Worm (Caenorhabditis elegans): ENCODE data around the gene emb-27.

Gene emb-27

DNA sequence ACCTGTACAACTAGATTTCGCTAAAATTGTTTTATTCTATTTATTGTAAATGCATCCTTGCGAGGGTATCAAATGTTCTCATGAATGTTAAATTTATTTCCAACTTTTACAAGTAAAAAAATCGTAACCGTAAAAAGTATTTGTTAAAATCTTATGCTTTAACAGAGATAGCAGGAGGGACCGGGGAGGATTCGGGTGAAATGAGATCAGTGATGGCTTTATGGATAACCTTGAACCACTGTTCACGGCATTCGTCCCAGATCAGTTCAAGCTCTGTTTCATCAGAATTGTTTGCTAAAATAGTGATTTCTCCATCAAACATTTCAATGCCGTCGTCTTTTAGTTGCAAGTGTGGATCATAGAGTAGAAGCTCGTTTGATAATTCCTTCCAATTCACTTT is 20.8 kb downstream of the emb-27 start:
- TF ChIP-seq lin-39 (tag; optimal IDR thresholded peaks at IDR 0.05) (no peak), unc-62 (GFP tag; optimal IDR thresholded peaks at IDR 0.05) (no peak), nhr-43 (tag; optimal IDR thresholded peaks at IDR 0.05; ENCODE audit: poor library complexity, severe bottlenecking) (no peak), ztf-4 (tag; optimal IDR thresholded peaks at IDR 0.05) (no peak), daf-12 (tag; optimal IDR thresholded peaks at IDR 0.05) (no peak), sea-2 (GFP tag; optimal IDR thresholded peaks at IDR 0.05) (no peak), ceh-28 (tag; optimal IDR thresholded peaks at IDR 0.05) (no peak), elt-2 (tag; optimal IDR thresholded peaks at IDR 0.05) (no peak), hmg-11 (tag; optimal IDR thresholded peaks at IDR 0.05) (no peak), elt-3 (tag; optimal IDR thresholded peaks at IDR 0.05) (no peak), lin-15B (tag; optimal IDR thresholded peaks at IDR 0.05) (no peak), zag-1 (tag; optimal IDR thresholded peaks at IDR 0.05) (no peak), unc-39 (tag; optimal IDR thresholded peaks at IDR 0.05) (no peak), pha-4 (tag; optimal IDR thresholded peaks at IDR 0.05) (no peak)

DNA sequence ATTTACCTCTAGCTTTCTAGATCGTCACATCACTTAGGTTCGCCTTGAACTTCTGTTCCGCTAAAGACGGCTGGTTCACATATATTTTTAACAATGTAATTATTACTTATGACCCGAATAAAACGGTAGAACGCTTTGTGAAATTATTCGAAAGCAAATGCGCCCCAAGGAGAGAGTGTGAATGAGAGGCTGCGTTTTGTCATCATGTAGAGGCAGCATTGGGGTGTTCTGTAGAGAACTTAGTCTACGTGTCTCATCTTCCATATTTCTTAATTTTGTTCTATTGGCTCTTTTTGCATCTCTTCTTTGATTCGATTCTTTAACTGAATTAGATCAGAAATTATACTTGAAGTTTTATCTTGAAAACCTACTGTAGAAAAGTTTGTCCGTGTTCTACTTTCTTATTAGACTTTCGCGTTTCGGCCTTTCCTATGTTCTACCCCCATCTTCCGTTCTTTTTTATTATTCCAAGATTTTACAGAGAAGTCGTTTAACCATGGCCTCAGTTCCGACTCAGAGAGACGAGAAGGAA is 23.9 kb downstream of the emb-27 start, which contains the start of gene cdc-48.2:
Gene cdc-48.2, plus strand, starts transcription at position 482 of the 532 bp plus-strand sequence.
- peak; percentile 27 for TF ChIP-seq nfya-1 (tag; optimal IDR thresholded peaks at IDR 0.05; ENCODE audit: insufficient read depth)
- no peak for TF ChIP-seq nhr-28 (tag; optimal IDR thresholded peaks at IDR 0.05)
- TF ChIP-seq skn-1 (tag; optimal IDR thresholded peaks at IDR 0.05) = peak; percentile 90
- TF ChIP-seq fkh-10 (GFP tag; optimal IDR thresholded peaks at IDR 0.05) = no peak
- peak; percentile 34 for TF ChIP-seq lin-15B (tag; optimal IDR thresholded peaks at IDR 0.05)
- peak; percentile 2 for TF ChIP-seq pha-4 (tag; optimal IDR thresholded peaks at IDR 0.05)

DNA sequence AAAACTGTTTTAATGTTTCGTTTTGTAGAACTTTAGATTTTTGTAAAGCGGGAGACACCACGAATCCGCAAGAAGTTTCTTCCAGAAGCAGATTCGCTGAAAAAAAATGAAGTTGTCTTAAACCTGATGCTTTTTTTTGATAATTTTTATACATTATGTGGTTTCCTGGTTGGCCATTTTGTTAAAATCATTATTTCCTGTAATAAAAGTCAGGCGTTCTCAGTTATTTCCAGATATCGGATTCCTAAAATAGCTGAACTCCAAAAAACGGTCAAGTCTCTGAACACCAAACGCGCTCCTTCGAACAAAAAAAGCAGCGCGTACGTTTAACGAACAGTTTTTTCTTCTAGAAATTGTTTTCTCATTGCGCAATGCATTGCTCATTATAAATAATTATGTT is 24.6 kb downstream of the emb-27 start:
- TF ChIP-seq aly-2 (tag; optimal IDR thresholded peaks at IDR 0.05) (no peak), ceh-9 (tag; optimal IDR thresholded peaks at IDR 0.05) (no peak), nfya-1 (tag; optimal IDR thresholded peaks at IDR 0.05; ENCODE audit: insufficient read depth) (peak; percentile 26), snpc-4 (tag; optimal IDR thresholded peaks at IDR 0.05) (peak; percentile 14), nhr-12 (tag; optimal IDR thresholded peaks at IDR 0.05) (no peak), lin-15B (tag; optimal IDR thresholded peaks at IDR 0.05) (peak; percentile 31), pha-4 (tag; optimal IDR thresholded peaks at IDR 0.05) (peak; percentile 53), nhr-25 (tag; optimal IDR thresholded peaks at IDR 0.05) (peak; percentile 16)

DNA sequence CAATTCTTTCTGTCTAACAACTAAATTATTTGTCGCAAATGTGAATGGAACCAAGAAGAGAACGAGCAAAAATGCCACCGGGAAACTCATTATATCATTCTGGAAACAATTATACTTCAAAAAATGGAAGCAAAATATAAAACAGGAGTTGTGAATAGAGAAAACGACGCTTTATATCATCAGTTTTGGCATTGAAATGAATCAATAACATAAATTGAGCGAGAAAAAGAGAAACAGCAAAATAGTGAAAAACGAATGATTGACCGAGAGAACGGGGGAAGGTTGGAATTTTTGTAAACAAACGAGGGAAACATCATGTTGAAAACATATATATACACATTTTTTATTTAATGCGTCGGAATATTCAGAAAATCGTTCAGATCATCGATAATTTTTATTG is 25.2 kb downstream of the emb-27 start, which contains the start of gene ctns-1:
Gene ctns-1, minus strand, starts transcription at position 101 of the 400 bp plus-strand sequence.
- no peak for TF ChIP-seq ceh-28 (tag; optimal IDR thresholded peaks at IDR 0.05)
- peak; percentile 30 for TF ChIP-seq pha-4 (tag; optimal IDR thresholded peaks at IDR 0.05)

DNA sequence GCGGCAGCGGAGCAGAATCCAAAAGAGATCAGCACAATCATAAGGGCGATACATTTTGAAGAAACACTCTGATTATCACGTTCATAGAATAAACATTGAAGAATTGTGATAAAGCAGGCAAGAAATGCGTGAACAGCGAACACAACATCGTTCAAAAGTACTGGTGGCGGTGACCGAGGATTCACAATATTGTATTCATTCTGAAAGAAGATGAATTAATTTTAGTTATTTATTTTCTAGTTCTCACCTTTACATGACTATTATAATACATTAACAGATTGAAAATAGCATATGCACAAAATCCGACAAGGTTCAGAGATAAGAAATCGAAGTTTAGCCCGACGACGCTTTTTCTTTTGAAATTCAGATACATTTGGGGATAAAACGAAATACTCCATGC is 26.0 kb downstream of the emb-27 start:
- TF ChIP-seq lin-39 (tag; optimal IDR thresholded peaks at IDR 0.05) (no peak), nhr-43 (tag; optimal IDR thresholded peaks at IDR 0.05; ENCODE audit: poor library complexity, severe bottlenecking) (no peak), zag-1 (tag; optimal IDR thresholded peaks at IDR 0.05) (no peak), fos-1 (tag; optimal IDR thresholded peaks at IDR 0.05) (no peak), ceh-28 (tag; optimal IDR thresholded peaks at IDR 0.05) (no peak), hmg-11 (tag; optimal IDR thresholded peaks at IDR 0.05) (no peak), eor-1 (tag; optimal IDR thresholded peaks at IDR 0.05) (no peak), mdl-1 (tag; optimal IDR thresholded peaks at IDR 0.05) (no peak), R02D3.7 (tag; optimal IDR thresholded peaks at IDR 0.05) (no peak)

DNA sequence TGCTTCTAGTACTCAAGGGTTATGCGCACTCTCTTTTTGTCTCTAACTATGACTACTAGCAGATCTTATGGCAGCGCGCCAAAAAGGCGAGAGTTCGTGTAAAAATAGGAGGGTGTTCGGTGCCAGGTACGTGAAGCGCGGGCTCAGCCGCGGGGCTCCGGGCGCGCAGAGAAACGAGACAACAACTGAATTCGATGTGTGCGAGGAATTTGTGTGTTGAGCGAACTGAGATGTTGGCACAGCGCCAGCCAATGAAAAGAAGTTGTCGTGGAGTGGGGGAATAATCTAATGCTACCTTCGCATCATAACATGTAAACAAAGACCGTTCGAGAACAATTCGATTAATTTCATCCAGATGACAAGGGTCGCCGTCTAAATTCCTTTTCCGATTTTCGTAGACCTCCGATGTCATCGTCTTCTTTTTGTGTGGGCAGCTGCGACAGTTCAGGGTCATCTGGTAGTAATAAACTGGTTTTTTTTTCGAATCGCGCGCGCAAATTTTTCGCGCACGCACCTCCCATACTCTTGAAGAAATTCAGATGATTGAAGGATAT is 30.5 kb downstream of the emb-27 start:
- peak; percentile 24 for TF ChIP-seq nhr-43 (tag; optimal IDR thresholded peaks at IDR 0.05; ENCODE audit: poor library complexity, severe bottlenecking)
- TF ChIP-seq elt-3 (tag; optimal IDR thresholded peaks at IDR 0.05) = peak in 1 of 3 experiments; percentile 23
- no peak for TF ChIP-seq skn-1 (tag; optimal IDR thresholded peaks at IDR 0.05)
- TF ChIP-seq R02D3.7 (tag; optimal IDR thresholded peaks at IDR 0.05) = peak; percentile 31
- TF ChIP-seq hmg-11 (tag; optimal IDR thresholded peaks at IDR 0.05) = peak; percentile 79
- TF ChIP-seq nhr-28 (tag; optimal IDR thresholded peaks at IDR 0.05) = no peak
- peak; percentile 53 for TF ChIP-seq tbx-2 (tag; optimal IDR thresholded peaks at IDR 0.05)
- no peak for TF ChIP-seq egl-27 (tag; optimal IDR thresholded peaks at IDR 0.05)
- TF ChIP-seq aly-2 (tag; optimal IDR thresholded peaks at IDR 0.05) = no peak
- TF ChIP-seq nhr-77 (tag; optimal IDR thresholded peaks at IDR 0.05) = no peak
- peak; percentile 5 for TF ChIP-seq jun-1 (tag; optimal IDR thresholded peaks at IDR 0.05)
- peak; percentile 88 for TF ChIP-seq nfya-1 (tag; optimal IDR thresholded peaks at IDR 0.05; ENCODE audit: insufficient read depth)
- TF ChIP-seq sea-2 (GFP tag; optimal IDR thresholded peaks at IDR 0.05) = no peak
- peak; percentile 23 for TF ChIP-seq ama-1 (optimal IDR thresholded peaks at IDR 0.05)
- peak; percentile 93 for TF ChIP-seq nhr-25 (tag; optimal IDR thresholded peaks at IDR 0.05)
- TF ChIP-seq lin-39 (tag; optimal IDR thresholded peaks at IDR 0.05) = peak; percentile 93
- TF ChIP-seq nhr-67 (tag; optimal IDR thresholded peaks at IDR 0.05) = no peak
- peak; percentile 62 for TF ChIP-seq pha-4 (tag; optimal IDR thresholded peaks at IDR 0.05)
- TF ChIP-seq unc-39 (tag; optimal IDR thresholded peaks at IDR 0.05) = no peak
- no peak for TF ChIP-seq elt-2 (tag; optimal IDR thresholded peaks at IDR 0.05)
- TF ChIP-seq zag-1 (tag; optimal IDR thresholded peaks at IDR 0.05) = no peak
- TF ChIP-seq nhr-12 (tag; optimal IDR thresholded peaks at IDR 0.05) = no peak
- TF ChIP-seq unc-62 (GFP tag; optimal IDR thresholded peaks at IDR 0.05) = no peak
- TF ChIP-seq daf-12 (tag; optimal IDR thresholded peaks at IDR 0.05) = no peak
- no peak for TF ChIP-seq ceh-82 (tag; optimal IDR thresholded peaks at IDR 0.05)
- TF ChIP-seq mdl-1 (tag; optimal IDR thresholded peaks at IDR 0.05) = no peak
- TF ChIP-seq eor-1 (tag; optimal IDR thresholded peaks at IDR 0.05) = no peak
- no peak for TF ChIP-seq ZK546.5 (tag; optimal IDR thresholded peaks at IDR 0.05)
- no peak for TF ChIP-seq elt-1 (tag; optimal IDR thresholded peaks at IDR 0.05)
- TF ChIP-seq ztf-4 (tag; optimal IDR thresholded peaks at IDR 0.05) = no peak
- TF ChIP-seq nhr-76 (tag; optimal IDR thresholded peaks at IDR 0.05) = no peak
